Worm (Caenorhabditis elegans): ENCODE measurements around the gene str-256.

The str-256 gene

ce11 chrV:532046-532445 lies 30.9 kb upstream of the str-256 start, which contains the start of gene nhr-58 (continued):
- TF ChIP-seq dve-1 (tag; optimal IDR thresholded peaks at IDR 0.05; ENCODE audit: insufficient read depth) (peak; percentile 94), rbr-2 (tag; optimal IDR thresholded peaks at IDR 0.05) (peak; percentile 4), dmd-9 (GFP tag; IDR thresholded peaks at IDR 0.05) (no peak), mxl-2 (GFP tag; conservative IDR thresholded peaks at IDR 0.05) (no peak), nhr-102 (tag; optimal IDR thresholded peaks at IDR 0.05) (peak; percentile 84), dmd-6 (GFP tag; IDR thresholded peaks at IDR 0.05) (peak; percentile 97), zip-2 (tag; optimal IDR thresholded peaks at IDR 0.05) (peak; percentile 98), nhr-11 (tag; optimal IDR thresholded peaks at IDR 0.05) (peak; percentile 69), mxl-3 (GFP tag; optimal IDR thresholded peaks at IDR 0.05) (peak; percentile 56), unc-130 (GFP tag; optimal IDR thresholded peaks at IDR 0.05) (no peak), lsy-2 (tag; optimal IDR thresholded peaks at IDR 0.05) (peak in 1 of 2 experiments; percentile 35), dpl-1 (GFP tag; optimal IDR thresholded peaks at IDR 0.05) (peak; percentile 16), nhr-237 (tag; optimal IDR thresholded peaks at IDR 0.05) (no peak), F37D6.2 (tag; optimal IDR thresholded peaks at IDR 0.05) (no peak), hlh-11 (tag; optimal IDR thresholded peaks at IDR 0.05) (peak; percentile 96), Y105C5A.15 (GFP tag; IDR thresholded peaks at IDR 0.05) (no peak)

DNA sequence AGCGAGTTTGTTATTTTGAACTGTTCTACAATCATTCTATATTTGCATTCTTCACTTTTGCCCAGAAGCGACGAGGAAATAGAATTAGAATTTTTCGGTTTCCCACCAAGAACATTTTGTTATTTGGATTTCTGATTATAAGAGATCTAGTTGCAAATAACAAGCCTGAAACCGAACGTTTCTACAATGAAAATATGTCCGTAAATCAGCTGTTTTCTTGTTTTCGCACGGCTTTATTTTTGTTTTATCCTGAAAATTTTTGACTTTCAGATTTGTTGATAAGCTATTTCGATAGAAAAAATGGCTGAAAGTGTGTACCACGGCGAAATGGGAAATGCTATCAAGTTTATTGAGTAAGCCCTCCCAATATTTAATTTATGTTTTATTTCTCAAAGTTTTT lies 26.5 kb upstream of the str-256 start, which contains the start of gene srw-108:
srw-108 (plus strand) TSS at position 301 of the 400 bp plus-strand sequence.
- no peak for TF ChIP-seq F44E2.7 (GFP tag; IDR thresholded peaks at IDR 0.05)
- TF ChIP-seq lin-13 (GFP tag; optimal IDR thresholded peaks at IDR 0.05): no peak
- TF ChIP-seq jun-1 (tag; optimal IDR thresholded peaks at IDR 0.05): no peak
- no peak for TF ChIP-seq ama-1 (optimal IDR thresholded peaks at IDR 0.05)
- TF ChIP-seq pha-4 (GFP tag; IDR thresholded peaks at IDR 0.05): no peak
- no peak for TF ChIP-seq pha-4 (tag; optimal IDR thresholded peaks at IDR 0.05)
- no peak for TF ChIP-seq duxl-1 (tag; optimal IDR thresholded peaks at IDR 0.05; ENCODE audit: poor library complexity)
- TF ChIP-seq D1046.2 (GFP tag; IDR thresholded peaks at IDR 0.05): no peak
- TF ChIP-seq nhr-11 (tag; optimal IDR thresholded peaks at IDR 0.05): no peak
- no peak for TF ChIP-seq nhr-237 (tag; optimal IDR thresholded peaks at IDR 0.05)
- no peak for TF ChIP-seq daf-8 (GFP tag; IDR thresholded peaks at IDR 0.05)
- TF ChIP-seq F49E8.2 (tag; optimal IDR thresholded peaks at IDR 0.05; ENCODE audit: borderline replicate concordance): no peak
- no peak for TF ChIP-seq aha-1 (tag)
- no peak for TF ChIP-seq lin-29 (GFP tag; IDR thresholded peaks at IDR 0.05)
- no peak for TF ChIP-seq snpc-1.2 (GFP tag; IDR thresholded peaks at IDR 0.05)
- TF ChIP-seq nhr-102 (tag; optimal IDR thresholded peaks at IDR 0.05): no peak
- TF ChIP-seq R02D3.7 (tag; optimal IDR thresholded peaks at IDR 0.05): no peak

ce11 chrV:525040-525439 lies 23.9 kb upstream of the str-256 start, which contains the start of gene R11G11.16:
R11G11.16 (minus strand) TSS chrV:525140.
- TF ChIP-seq tra-1 (GFP tag; IDR thresholded peaks at IDR 0.05): no peak
- no peak for TF ChIP-seq F44E2.7 (GFP tag; IDR thresholded peaks at IDR 0.05)
- no peak for TF ChIP-seq daf-16 (GFP tag; optimal IDR thresholded peaks at IDR 0.05)
- no peak for TF ChIP-seq daf-16 (tag; optimal IDR thresholded peaks at IDR 0.05)

DNA sequence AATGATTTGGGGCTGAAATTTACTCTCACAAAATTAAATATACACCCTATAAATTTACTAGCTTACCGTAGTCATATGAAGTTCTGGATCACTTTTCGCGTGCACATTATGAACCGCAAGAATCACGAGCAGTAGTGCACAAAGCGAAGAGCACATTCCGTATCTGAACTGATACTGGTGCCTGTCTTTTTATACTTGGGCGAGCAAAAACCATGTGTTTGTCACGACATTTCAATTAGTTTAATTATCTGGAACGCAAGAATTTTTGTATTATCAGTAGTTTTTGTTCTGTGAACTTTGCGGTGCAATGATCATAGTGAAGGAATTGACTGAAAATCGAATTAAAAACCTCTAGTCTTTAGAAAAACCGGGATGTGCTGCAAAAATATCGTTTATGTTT lies 22.9 kb upstream of the str-256 start, which contains the start of gene lipl-3:
lipl-3 (minus strand) TSS at position 161 of the 400 bp plus-strand sequence.
- TF ChIP-seq arid-1 (GFP tag; conservative IDR thresholded peaks at IDR 0.05) (no peak), nhr-28 (tag; optimal IDR thresholded peaks at IDR 0.05) (peak; percentile 65), lim-7 (GFP tag; IDR thresholded peaks at IDR 0.05) (no peak), spr-3 (GFP tag; optimal IDR thresholded peaks at IDR 0.05) (no peak), mes-2 (tag; optimal IDR thresholded peaks at IDR 0.05; ENCODE audit: poor library complexity, severe bottlenecking) (no peak), nhr-76 (tag; optimal IDR thresholded peaks at IDR 0.05) (no peak), hlh-30 (tag; optimal IDR thresholded peaks at IDR 0.05; ENCODE audit: insufficient read depth) (peak; percentile 15), madf-9 (GFP tag; conservative IDR thresholded peaks at IDR 0.05) (no peak), zag-1 (tag; optimal IDR thresholded peaks at IDR 0.05) (no peak), dmd-6 (GFP tag; IDR thresholded peaks at IDR 0.05) (peak; percentile 77)
